Worm (Caenorhabditis elegans) whole organism, mixed stage, embryonic: ENCODE results near the gene daf-9.

Experiments used
- bed-3 ChIP-seq: fragments of 200-800 bp; sonication (Bioruptor generic); optimal IDR thresholded peaks from 3 replicates; lab custom pipeline; 2018; ENCODE audit warnings: mild to moderate bottlenecking, missing genetic modification characterization, moderate library complexity, missing compliant biosample characterization
- blmp-1 ChIP-seq: fragments of 150-350 bp; optimal IDR thresholded peaks from 2 replicates; lab custom pipeline; 2014; ENCODE audit warnings: missing biosample characterization, missing genetic modification characterization
- ceh-39 ChIP-seq: fragments of 150-350 bp; optimal IDR thresholded peaks from 2 replicates; lab custom pipeline; 2014; ENCODE audit warnings: missing biosample characterization, missing genetic modification characterization
- ceh-43 ChIP-seq: fragments of 200-800 bp; sonication (Bioruptor generic); optimal IDR thresholded peaks from 2 replicates; lab custom pipeline; 2018; ENCODE audit warnings: mild to moderate bottlenecking, missing genetic modification characterization, moderate library complexity, missing compliant biosample characterization
- ceh-83 ChIP-seq: fragments of 200-800 bp; sonication (Bioruptor generic); optimal IDR thresholded peaks from 2 replicates; lab custom pipeline; 2018; ENCODE audit warnings: mild to moderate bottlenecking, missing genetic modification characterization, missing compliant biosample characterization
- cnd-1 ChIP-seq: fragments of 200-800 bp; sonication (Bioruptor generic); optimal IDR thresholded peaks from 2 replicates; lab custom pipeline; 2018; ENCODE audit warnings: mild to moderate bottlenecking, missing genetic modification characterization, missing compliant biosample characterization
- drap-1 ChIP-seq: fragments of 200-800 bp; sonication (Bioruptor generic); optimal IDR thresholded peaks from 3 replicates; lab custom pipeline; 2018; ENCODE audit warnings: mild to moderate bottlenecking, missing genetic modification characterization, missing compliant biosample characterization
- elt-1 ChIP-seq: sonication (generic microtip); optimal IDR thresholded peaks from 2 replicates; lab custom pipeline; 2017; ENCODE audit warnings: missing genetic modification characterization, mild to moderate bottlenecking, missing compliant biosample characterization, antibody characterized with exemption, moderate library complexity, borderline replicate concordance; ENCODE audit not compliant: insufficient read depth
- elt-3 ChIP-seq: fragments of 150-350 bp; optimal IDR thresholded peaks from 2 replicates; lab custom pipeline; 2014; ENCODE audit warnings: missing biosample characterization, missing genetic modification characterization
- flh-1 ChIP-seq: fragments of 200-800 bp; sonication (Bioruptor generic); optimal IDR thresholded peaks from 2 replicates; lab custom pipeline; 2018; ENCODE audit warnings: mild to moderate bottlenecking, missing genetic modification characterization, moderate library complexity, missing compliant biosample characterization
- hlh-1 ChIP-seq: fragments of 150-350 bp; optimal IDR thresholded peaks from 2 replicates; lab custom pipeline; 2014; ENCODE audit warnings: missing biosample characterization, missing genetic modification reagents, missing genetic modification characterization
- lin-13 ChIP-seq: fragments of 150-350 bp; optimal IDR thresholded peaks from 2 replicates; lab custom pipeline; 2014; ENCODE audit warnings: missing biosample characterization, missing genetic modification characterization
- lin-32 ChIP-seq: fragments of 200-800 bp; sonication (Bioruptor generic); optimal IDR thresholded peaks from 2 replicates; lab custom pipeline; 2018; ENCODE audit warnings: mild to moderate bottlenecking, missing genetic modification characterization, missing compliant biosample characterization
- lsy-2 ChIP-seq: fragments of 150-350 bp; optimal IDR thresholded peaks from 2 replicates; lab custom pipeline; 2014; ENCODE audit warnings: missing biosample characterization, missing genetic modification characterization
- mab-5 ChIP-seq: fragments of 150-350 bp; optimal IDR thresholded peaks from 2 replicates; lab custom pipeline; 2014; ENCODE audit warnings: missing biosample characterization, missing genetic modification characterization
- mep-1 ChIP-seq: fragments of 150-350 bp; optimal IDR thresholded peaks from 2 replicates; lab custom pipeline; 2017; ENCODE audit warnings: missing biosample characterization, missing genetic modification reagents, missing genetic modification characterization, inconsistent platforms
- mls-2 ChIP-seq: sonication (generic microtip); optimal IDR thresholded peaks from 2 replicates; lab custom pipeline; 2016; ENCODE audit warnings: mild to moderate bottlenecking, missing genetic modification characterization, moderate library complexity, missing compliant biosample characterization
- nhr-237 ChIP-seq: fragments of 150-350 bp; optimal IDR thresholded peaks from 2 replicates; lab custom pipeline; 2014; ENCODE audit warnings: missing biosample characterization, missing genetic modification characterization
- nhr-28 ChIP-seq: fragments of 150-350 bp; optimal IDR thresholded peaks from 2 replicates; lab custom pipeline; 2014; ENCODE audit warnings: missing biosample characterization, missing genetic modification characterization
- pha-4 ChIP-seq: fragments of 150-350 bp; optimal IDR thresholded peaks from 2 replicates; lab custom pipeline; 2018; ENCODE audit warnings: missing biosample characterization, missing genetic modification reagents, missing genetic modification characterization
- sem-2 ChIP-seq: fragments of 200-800 bp; sonication (Bioruptor generic); optimal IDR thresholded peaks from 2 replicates; lab custom pipeline; 2018; ENCODE audit warnings: mild to moderate bottlenecking, missing genetic modification characterization, missing compliant biosample characterization
- snpc-4 ChIP-seq: fragments of 150-350 bp; optimal IDR thresholded peaks from 2 replicates; lab custom pipeline; 2014; ENCODE audit warnings: missing biosample characterization, missing genetic modification characterization
- sptf-1 ChIP-seq: sonication (generic microtip); optimal IDR thresholded peaks from 2 replicates; lab custom pipeline; 2017; ENCODE audit warnings: mild to moderate bottlenecking, missing genetic modification characterization, moderate library complexity, missing compliant biosample characterization
- tbx-8 ChIP-seq: fragments of 200-800 bp; sonication (Bioruptor generic); optimal IDR thresholded peaks from 2 replicates; lab custom pipeline; 2018; ENCODE audit warnings: mild to moderate bottlenecking, missing genetic modification characterization, moderate library complexity, missing compliant biosample characterization
- unc-120 ChIP-seq: sonication (generic microtip); optimal IDR thresholded peaks from 2 replicates; lab custom pipeline; 2017; ENCODE audit warnings: missing genetic modification characterization, missing compliant biosample characterization; ENCODE audit not compliant: poor library complexity, severe bottlenecking
- unc-39 ChIP-seq: fragments of 150-350 bp; optimal IDR thresholded peaks from 2 replicates; lab custom pipeline; 2014; ENCODE audit warnings: missing biosample characterization, missing genetic modification characterization
- unc-62 ChIP-seq: fragments of 150-350 bp; optimal IDR thresholded peaks from 2 replicates; lab custom pipeline; 2014; ENCODE audit warnings: missing biosample characterization, missing genetic modification reagents, missing genetic modification characterization
- zip-8 ChIP-seq: fragments of 150-350 bp; optimal IDR thresholded peaks from 2 replicates; lab custom pipeline; 2014; ENCODE audit warnings: missing biosample characterization, missing genetic modification characterization

daf-9 gene

DNA sequence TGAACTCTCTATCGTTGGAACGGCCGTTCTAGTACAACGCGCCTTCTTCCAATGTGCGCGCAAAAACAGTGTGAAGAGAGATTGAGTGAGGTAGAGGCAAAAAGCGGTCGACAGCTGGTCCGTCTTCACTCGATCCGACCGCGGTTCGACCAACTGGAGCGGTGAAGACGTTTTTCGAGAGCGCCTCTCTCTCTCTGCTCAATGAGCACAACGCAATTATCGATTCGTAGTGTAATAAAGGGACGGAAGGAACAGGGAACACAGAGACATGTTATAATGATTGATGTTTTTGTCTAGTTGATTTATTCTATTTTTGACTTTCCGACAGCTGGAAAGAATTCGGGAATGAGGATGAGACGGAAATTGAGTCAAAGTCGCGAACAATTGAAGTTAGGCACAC, 28.1 kb downstream of the daf-9 start:
- TF ChIP-seq elt-3 (tag; lab: Kevin White, UChicago): no peak
- TF ChIP-seq ceh-39 (tag; lab: Kevin White, UChicago): no peak
- peak; percentile 82 for TF ChIP-seq mab-5 (tag; lab: Kevin White, UChicago)
- no peak for TF ChIP-seq nhr-28 (tag; lab: Kevin White, UChicago)
- TF ChIP-seq unc-120: peak; percentile 72
- TF ChIP-seq mls-2 (tag; lab: Kevin White, UChicago): no peak
- peak; percentile 96 for TF ChIP-seq unc-62 (GFP tag; lab: Kevin White, UChicago)
- TF ChIP-seq hlh-1: peak; percentile 93
- TF ChIP-seq cnd-1 (tag; lab: Kevin White, UChicago): peak; percentile 82
- TF ChIP-seq lin-32 (GFP tag; lab: Kevin White, UChicago): peak; percentile 28
- TF ChIP-seq lin-13: peak; percentile 28
- TF ChIP-seq lsy-2 (tag; lab: Kevin White, UChicago): no peak

DNA sequence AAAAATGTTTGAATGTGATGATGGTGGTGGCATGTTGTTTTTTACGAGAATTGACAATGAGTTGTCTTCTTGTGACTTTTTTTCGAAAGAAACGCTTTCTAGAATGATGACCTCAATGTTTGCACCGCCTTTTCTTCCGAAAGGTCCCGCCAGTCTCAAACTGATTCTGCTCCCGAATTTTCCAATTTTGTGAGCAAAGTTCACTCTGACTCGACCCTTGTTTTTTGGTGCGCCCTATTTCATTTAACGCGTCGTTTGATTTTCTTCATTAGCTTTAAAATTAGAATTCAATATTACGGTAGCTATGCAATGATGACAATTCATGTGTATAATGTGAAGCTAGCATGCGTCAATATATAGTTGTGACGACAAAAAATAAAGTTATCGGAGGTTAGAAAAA, 33.9 kb downstream of the daf-9 start, which contains the start of gene lite-1:
lite-1 (minus strand) TSS at position 101 of the 400 bp plus-strand sequence.
- TF ChIP-seq bed-3: no peak

DNA sequence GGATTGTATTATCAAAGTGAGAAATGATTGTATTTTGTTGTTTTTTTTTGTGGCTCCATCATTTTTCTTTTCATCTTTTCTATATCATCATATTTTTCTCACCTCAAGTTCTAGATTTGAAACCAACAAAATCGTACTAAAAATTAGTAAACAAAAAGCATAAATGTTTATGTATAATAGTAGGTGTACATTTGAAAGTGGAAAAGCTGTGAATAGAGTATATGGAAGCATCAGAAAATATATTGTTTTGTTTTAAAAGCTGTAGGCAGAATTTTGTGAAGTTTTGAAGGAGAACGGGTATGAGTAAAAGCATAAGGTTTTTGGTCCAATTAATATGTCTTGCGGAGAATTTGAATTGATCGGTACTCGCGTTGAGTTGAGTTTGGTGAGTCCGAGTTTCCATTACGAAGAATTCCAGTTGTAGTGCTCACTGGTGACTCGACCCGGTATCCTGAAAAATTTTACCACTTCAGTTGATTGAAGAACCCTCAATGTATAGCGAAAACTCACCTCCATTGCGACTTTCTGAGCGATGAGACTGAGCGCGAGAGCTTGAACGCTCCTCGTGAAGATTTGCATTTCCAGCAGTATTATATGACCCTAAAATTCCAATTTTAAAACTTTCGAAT, 36.4 kb downstream of the daf-9 start, which contains the start of gene C14F11.4:
C14F11.4 (minus strand) TSS at position 51 of the 629 bp plus-strand sequence.
- TF ChIP-seq lin-32 (GFP tag; lab: Kevin White, UChicago) (no peak), ceh-39 (tag; lab: Kevin White, UChicago) (no peak), elt-3 (tag; lab: Kevin White, UChicago) (no peak), elt-1 (no peak), unc-62 (GFP tag; lab: Kevin White, UChicago) (no peak), sptf-1 (tag; lab: Kevin White, UChicago) (no peak), tbx-8 (GFP tag; lab: Kevin White, UChicago) (no peak), nhr-237 (tag; lab: Kevin White, UChicago) (no peak), snpc-4 (tag; lab: Kevin White, UChicago) (no peak), sem-2 (GFP tag; lab: Kevin White, UChicago) (no peak), mep-1 (tag; lab: Kevin White, UChicago) (no peak), lin-13 (no peak), unc-39 (tag; lab: Kevin White, UChicago) (no peak), lsy-2 (tag; lab: Kevin White, UChicago) (no peak), ceh-83 (no peak), ceh-43 (no peak), blmp-1 (tag; lab: Kevin White, UChicago) (no peak), cnd-1 (tag; lab: Kevin White, UChicago) (no peak), bed-3 (no peak)

DNA sequence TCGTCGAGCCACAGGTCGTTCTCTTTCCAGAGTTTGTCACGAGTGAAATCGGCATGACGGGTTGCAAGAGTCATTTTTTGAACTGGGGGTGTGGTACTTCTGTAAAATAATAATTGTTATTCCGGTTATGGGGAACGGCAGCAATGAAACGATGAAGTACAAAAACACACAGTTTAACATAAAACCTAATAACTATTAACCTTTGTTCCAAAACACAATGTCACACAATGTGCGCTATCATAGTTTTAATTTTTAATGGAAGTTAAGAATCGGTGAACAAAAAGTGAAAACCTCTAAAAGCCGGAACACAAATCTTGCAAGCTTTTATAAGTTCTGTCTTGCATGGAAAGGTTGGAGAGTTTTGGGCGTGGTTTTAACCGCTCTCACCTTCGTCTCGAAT, 38.7 kb downstream of the daf-9 start, which contains the start of gene hsp-43:
hsp-43 (minus strand) TSS at position 101 of the 400 bp plus-strand sequence.
- TF ChIP-seq flh-1 (GFP tag; lab: Kevin White, UChicago) (no peak), unc-120 (no peak), tbx-8 (GFP tag; lab: Kevin White, UChicago) (no peak), unc-39 (tag; lab: Kevin White, UChicago) (no peak), drap-1 (GFP tag; lab: Kevin White, UChicago) (no peak), cnd-1 (tag; lab: Kevin White, UChicago) (no peak), elt-1 (no peak), unc-62 (GFP tag; lab: Kevin White, UChicago) (no peak), zip-8 (no peak), mls-2 (tag; lab: Kevin White, UChicago) (no peak), ceh-43 (no peak), pha-4 (no peak), lsy-2 (tag; lab: Kevin White, UChicago) (no peak), ceh-39 (tag; lab: Kevin White, UChicago) (no peak)

DNA sequence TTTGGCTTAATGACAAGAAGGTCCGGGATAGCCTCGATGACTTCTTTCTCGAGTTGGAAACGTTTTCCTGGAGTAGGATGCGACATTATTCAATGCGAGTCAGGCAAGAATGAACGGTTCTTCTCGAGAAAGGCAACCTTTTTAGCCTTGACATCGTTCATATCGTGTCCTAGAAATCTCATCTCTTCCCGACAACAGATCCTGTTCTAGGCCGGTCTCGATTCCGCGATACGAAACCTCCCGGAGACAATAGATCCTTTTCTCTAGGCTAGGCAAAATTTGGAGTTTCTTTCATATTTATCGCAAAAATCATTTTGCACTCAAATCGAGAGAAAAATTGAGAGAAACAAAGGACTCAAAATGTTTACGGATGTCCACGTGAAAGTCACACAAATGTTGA, 42.2 kb downstream of the daf-9 start, which contains the start of gene rml-3:
rml-3 (minus strand) TSS at position 93 of the 400 bp plus-strand sequence.
- TF ChIP-seq blmp-1 (tag; lab: Kevin White, UChicago) (no peak), elt-1 (peak; percentile 77)
